Fruit fly (Drosophila melanogaster) whole organism, embryonic: ENCODE results near the gene unk.

Experiments used
- Adf1 ChIP-seq: fragments of 200-800 bp; sonication (Bioruptor generic); IDR thresholded peaks from 2 replicates; pipeline ENCODE4 v1.3.6; 2022; ENCODE audit warnings: missing biosample characterization, missing genetic modification characterization
- CG10209 ChIP-seq: fragments of 200-800 bp; sonication (Bioruptor generic); optimal IDR thresholded peaks from 3 replicates; lab custom pipeline; 2017; ENCODE audit warnings: missing biosample characterization, mild to moderate bottlenecking, missing genetic modification characterization, missing genetic modification reagents
- CG10267 ChIP-seq: fragments of 200-800 bp; sonication (Bioruptor generic); optimal IDR thresholded peaks from 2 replicates; lab custom pipeline; 2018; ENCODE audit warnings: missing biosample characterization, mild to moderate bottlenecking, missing genetic modification characterization, moderate library complexity
- CG11456 ChIP-seq: fragments of 200-800 bp; sonication (Bioruptor generic); IDR thresholded peaks from 3 replicates; pipeline ENCODE4 v1.3.6; 2022; ENCODE audit warnings: missing biosample characterization, missing genetic modification characterization
- CG1233 ChIP-seq: fragments of 200-800 bp; sonication (Bioruptor generic); optimal IDR thresholded peaks from 4 replicates; lab custom pipeline; 2018; ENCODE audit warnings: missing biosample characterization, mild to moderate bottlenecking, missing genetic modification characterization
- CG12942 ChIP-seq: fragments of 200-800 bp; sonication (Bioruptor generic); optimal IDR thresholded peaks from 3 replicates; lab custom pipeline; 2016; ENCODE audit warnings: missing biosample characterization, missing genetic modification characterization
- CG14667 ChIP-seq: fragments of 200-800 bp; sonication (Bioruptor generic); IDR thresholded peaks from 2 replicates; pipeline ENCODE4 v1.3.6; 2022; ENCODE audit warnings: missing biosample characterization, missing genetic modification characterization
- CG14860 ChIP-seq: fragments of 200-800 bp; sonication (Bioruptor generic); IDR thresholded peaks from 3 replicates; pipeline ENCODE4 v1.3.6; 2022; ENCODE audit warnings: missing biosample characterization, missing genetic modification characterization; ENCODE audit not compliant: partially characterized antibody
- CG15011 ChIP-seq: fragments of 200-800 bp; sonication (Bioruptor generic); optimal IDR thresholded peaks from 3 replicates; lab custom pipeline; 2018; ENCODE audit warnings: missing biosample characterization, mild to moderate bottlenecking, missing genetic modification characterization
- CG1529 ChIP-seq: fragments of 200-800 bp; sonication (Bioruptor generic); optimal IDR thresholded peaks from 3 replicates; lab custom pipeline; 2018; ENCODE audit warnings: missing biosample characterization, missing genetic modification characterization
- CG15601 ChIP-seq: fragments of 200-800 bp; sonication (Bioruptor generic); optimal IDR thresholded peaks from 3 replicates; lab custom pipeline; 2019; ENCODE audit warnings: missing biosample characterization, mild to moderate bottlenecking, missing genetic modification characterization, moderate library complexity
- CG16863 ChIP-seq: fragments of 200-800 bp; sonication (Bioruptor generic); optimal IDR thresholded peaks from 3 replicates; lab custom pipeline; 2016; ENCODE audit warnings: missing biosample characterization, missing genetic modification characterization
- CG17359 ChIP-seq: fragments of 200-800 bp; sonication (Bioruptor generic); optimal IDR thresholded peaks from 3 replicates; lab custom pipeline; 2018; ENCODE audit warnings: missing biosample characterization, mild to moderate bottlenecking, missing genetic modification characterization, moderate library complexity
- CG17802 ChIP-seq: fragments of 200-800 bp; sonication (Bioruptor generic); optimal IDR thresholded peaks from 2 replicates; lab custom pipeline; 2018; ENCODE audit warnings: missing biosample characterization, mild to moderate bottlenecking, missing genetic modification characterization, moderate library complexity
- CG17912 ChIP-seq: fragments of 200-800 bp; sonication (Bioruptor generic); optimal IDR thresholded peaks from 2 replicates; lab custom pipeline; 2018; ENCODE audit warnings: missing biosample characterization, mild to moderate bottlenecking, missing genetic modification characterization
- CG30403 ChIP-seq: fragments of 200-800 bp; sonication (Bioruptor generic); optimal IDR thresholded peaks from 3 replicates; lab custom pipeline; 2016; ENCODE audit warnings: missing biosample characterization, missing genetic modification characterization
- CG3407 ChIP-seq: fragments of 200-800 bp; sonication (Bioruptor generic); optimal IDR thresholded peaks from 2 replicates; lab custom pipeline; 2018; ENCODE audit warnings: missing biosample characterization, mild to moderate bottlenecking, missing genetic modification characterization
- CG6175 ChIP-seq: fragments of 200-800 bp; sonication (Bioruptor generic); IDR thresholded peaks from 3 replicates; pipeline ENCODE4 v1.3.6; 2022; ENCODE audit warnings: missing biosample characterization, missing genetic modification characterization
- CG6254 ChIP-seq: fragments of 200-800 bp; sonication (Bioruptor generic); optimal IDR thresholded peaks from 3 replicates; lab custom pipeline; 2017; ENCODE audit warnings: mild to moderate bottlenecking, missing biosample characterization, missing genetic modification reagents, missing genetic modification characterization
- CG6854 ChIP-seq: fragments of 200-800 bp; sonication (Bioruptor generic); optimal IDR thresholded peaks from 3 replicates; lab custom pipeline; 2017; ENCODE audit warnings: missing biosample characterization, mild to moderate bottlenecking, missing genetic modification characterization
- CG9437 ChIP-seq: fragments of 200-800 bp; sonication (Bioruptor generic); optimal IDR thresholded peaks from 2 replicates; lab custom pipeline; 2018; ENCODE audit warnings: missing biosample characterization, mild to moderate bottlenecking, missing genetic modification characterization
- D19A ChIP-seq: fragments of 200-800 bp; optimal IDR thresholded peaks from 3 replicates; lab custom pipeline; 2019; ENCODE audit warnings: missing biosample characterization, mild to moderate bottlenecking, missing genetic modification characterization, moderate library complexity
- Dbx ChIP-seq: fragments of 200-800 bp; sonication (Bioruptor generic); IDR thresholded peaks from 3 replicates; pipeline ENCODE4 v1.3.6; 2022; ENCODE audit warnings: missing biosample characterization, missing genetic modification characterization
- Doc2 ChIP-seq: fragments of 200-800 bp; sonication (Bioruptor generic); IDR thresholded peaks from 2 replicates; pipeline ENCODE4 v1.3.6; 2022; ENCODE audit warnings: missing biosample characterization, missing genetic modification characterization
- Eip74EF ChIP-seq, 2 experiments: fragments of 200-800 bp in 1 of 2; fragments of >200 bp in 1 of 2; sonication (Bioruptor generic) in 1 of 2; optimal IDR thresholded peaks; 2 replicates each; lab custom pipeline; 2017 to 2019; ENCODE audit warnings: missing biosample characterization in 2 of 2, missing genetic modification characterization in 2 of 2, mild to moderate bottlenecking in 1 of 2, moderate library complexity in 1 of 2
- HLH54F ChIP-seq: fragments of 200-800 bp; sonication (Bioruptor generic); optimal IDR thresholded peaks from 3 replicates; lab custom pipeline; 2016; ENCODE audit warnings: missing biosample characterization, missing genetic modification characterization
- Hmr ChIP-seq: fragments of 200-800 bp; sonication (Bioruptor generic); optimal IDR thresholded peaks from 3 replicates; lab custom pipeline; 2017; ENCODE audit warnings: mild to moderate bottlenecking, missing biosample characterization, missing genetic modification reagents, missing genetic modification characterization
- Hsf ChIP-seq: fragments of 200-800 bp; sonication (Bioruptor generic); optimal IDR thresholded peaks from 3 replicates; lab custom pipeline; 2016; ENCODE audit warnings: missing biosample characterization, missing genetic modification characterization
- MBD-R2 ChIP-seq: fragments of 200-800 bp; sonication (Bioruptor generic); IDR thresholded peaks from 2 replicates; pipeline ENCODE4 v1.3.6; 2022; ENCODE audit warnings: missing biosample characterization, missing genetic modification characterization
- Myb ChIP-seq: fragments of 200-800 bp; sonication (Bioruptor generic); optimal IDR thresholded peaks from 2 replicates; lab custom pipeline; 2016; ENCODE audit warnings: missing biosample characterization, missing genetic modification characterization
- Sox102F ChIP-seq: fragments of 200-800 bp; sonication (Bioruptor generic); optimal IDR thresholded peaks from 2 replicates; lab custom pipeline; 2018; ENCODE audit warnings: missing biosample characterization, mild to moderate bottlenecking, missing genetic modification characterization, moderate library complexity
- Vsx1 ChIP-seq: fragments of 200-800 bp; sonication (Bioruptor generic); optimal IDR thresholded peaks from 2 replicates; lab custom pipeline; 2017; ENCODE audit warnings: missing biosample characterization, mild to moderate bottlenecking, missing genetic modification characterization, missing genetic modification reagents
- bigmax ChIP-seq: fragments of 200-800 bp; sonication (Bioruptor generic); optimal IDR thresholded peaks from 2 replicates; lab custom pipeline; 2018; ENCODE audit warnings: missing biosample characterization, mild to moderate bottlenecking, missing genetic modification characterization
- exex ChIP-seq: fragments of 200-800 bp; sonication (Bioruptor generic); optimal IDR thresholded peaks from 4 replicates; lab custom pipeline; 2018; ENCODE audit warnings: missing biosample characterization, mild to moderate bottlenecking, missing genetic modification characterization, moderate library complexity
- hkb ChIP-seq, 2 experiments: fragments of 200-800 bp in 1 of 2; fragments of >200 bp in 1 of 2; sonication (Bioruptor generic) in 1 of 2; IDR thresholded peaks in 1 of 2; optimal IDR thresholded peaks in 1 of 2; 2 replicates each; pipeline versions ENCODE4 v1.3.6 to Lab custom; 2017 to 2022; ENCODE audit warnings: missing biosample characterization in 1 of 2, missing genetic modification characterization in 1 of 2
- mirr ChIP-seq: fragments of 200-800 bp; sonication (Bioruptor generic); optimal IDR thresholded peaks from 3 replicates; lab custom pipeline; 2018; ENCODE audit warnings: missing biosample characterization, mild to moderate bottlenecking, missing genetic modification characterization
- nerfin-1 ChIP-seq: fragments of 200-800 bp; sonication (Bioruptor generic); optimal IDR thresholded peaks from 3 replicates; lab custom pipeline; 2019; ENCODE audit warnings: missing biosample characterization, mild to moderate bottlenecking, missing genetic modification characterization, moderate library complexity
- rib ChIP-seq: fragments of 200-800 bp; sonication (Bioruptor generic); IDR thresholded peaks from 2 replicates; pipeline ENCODE4 v1.3.6; 2022; ENCODE audit warnings: missing biosample characterization, missing genetic modification characterization
- sc ChIP-seq, 3 experiments: fragments of >200 bp in 2 of 3; fragments of 200-800 bp in 1 of 3; sonication (Bioruptor generic) in 1 of 3; optimal IDR thresholded peaks; 2 replicates in 2 of 3; 3 replicates in 1 of 3; lab custom pipeline; 2017; ENCODE audit warnings: mild to moderate bottlenecking in 1 of 3, missing biosample characterization in 1 of 3, missing genetic modification characterization in 1 of 3, missing genetic modification reagents in 1 of 3
- sens ChIP-seq: fragments of 200-800 bp; sonication (Bioruptor generic); peaks from one replicate; lab custom pipeline; 2016; ENCODE audit warnings: missing biosample characterization, missing genetic modification characterization
- sna ChIP-seq: fragments of 200-800 bp; sonication (Bioruptor generic); IDR thresholded peaks from 2 replicates; pipeline ENCODE4 v1.3.6; 2022; ENCODE audit warnings: missing biosample characterization, missing genetic modification characterization; ENCODE audit not compliant: partially characterized antibody
- stwl ChIP-seq: fragments of 200-800 bp; sonication (Bioruptor generic); optimal IDR thresholded peaks from 3 replicates; lab custom pipeline; 2018; ENCODE audit warnings: missing biosample characterization, mild to moderate bottlenecking, missing genetic modification characterization, moderate library complexity
- tap ChIP-seq: fragments of 200-800 bp; optimal IDR thresholded peaks from 3 replicates; lab custom pipeline; 2019; ENCODE audit warnings: missing biosample characterization, mild to moderate bottlenecking, missing genetic modification characterization, moderate library complexity
- unc-4 ChIP-seq: fragments of 200-800 bp; sonication (Bioruptor generic); IDR thresholded peaks from 2 replicates; pipeline ENCODE4 v1.3.6; 2022; ENCODE audit warnings: missing biosample characterization, missing genetic modification characterization; ENCODE audit not compliant: partially characterized antibody
- unpg ChIP-seq: fragments of 200-800 bp; sonication (Bioruptor generic); optimal IDR thresholded peaks from 3 replicates; lab custom pipeline; 2018; ENCODE audit warnings: missing biosample characterization, mild to moderate bottlenecking, missing genetic modification characterization, moderate library complexity
- wor ChIP-seq: fragments of 200-800 bp; sonication (Bioruptor generic); IDR thresholded peaks from 2 replicates; pipeline ENCODE4 v1.3.6; 2022; ENCODE audit warnings: missing biosample characterization, missing genetic modification characterization
- zen2 ChIP-seq: fragments of 200-800 bp; sonication (Bioruptor generic); IDR thresholded peaks from 3 replicates; pipeline ENCODE4 v1.3.6; 2022; ENCODE audit warnings: missing biosample characterization, missing genetic modification characterization; ENCODE audit not compliant: partially characterized antibody

The unk gene

dm6 chr3R:23176445-23177087 lies 18.9 kb upstream of the unk start (continued):
- TF ChIP-seq exex (tag; lab: Kevin White, UChicago): peak; percentile 34
- no peak; the same call in 1 of the 2 replicates for TF ChIP-seq Adf1 (GFP tag; lab: Robert Waterston, UW)
- peak; percentile 70 for TF ChIP-seq Vsx1 (GFP tag; lab: Kevin White, UChicago)
- TF ChIP-seq Dbx (GFP tag; lab: Robert Waterston, UW): peak; percentile 69; the same call in 2 of the 3 replicates
- peak; percentile 58 for TF ChIP-seq CG10209 (GFP tag; lab: Kevin White, UChicago)
- no peak for TF ChIP-seq wor (GFP tag; lab: Robert Waterston, UW)
- TF ChIP-seq Sox102F (GFP tag; lab: Kevin White, UChicago): peak; percentile 20
- TF ChIP-seq CG6175 (GFP tag; lab: Robert Waterston, UW): peak; percentile 46; the same call in 1 of the 3 replicates
- peak; percentile 52 for TF ChIP-seq mirr
- TF ChIP-seq CG1233 (GFP tag; lab: Kevin White, UChicago): peak; percentile 59
- TF ChIP-seq CG30403 (GFP tag; lab: Kevin White, UChicago): no peak
- peak; percentile 87 for TF ChIP-seq Hmr (GFP tag; lab: Kevin White, UChicago)
- TF ChIP-seq sc (optimal IDR thresholded peaks at IDR 0.05; lab: Kevin White, UChicago): no peak
- no peak for TF ChIP-seq sc (GFP tag; optimal IDR thresholded peaks at IDR 0.05; lab: Kevin White, UChicago)
- TF ChIP-seq Doc2 (GFP tag; lab: Robert Waterston, UW): no peak
- TF ChIP-seq CG6854: peak; percentile 7
- TF ChIP-seq CG12942 (GFP tag; lab: Kevin White, UChicago): no peak
- no peak for TF ChIP-seq Hsf (GFP tag; lab: Kevin White, UChicago)
- TF ChIP-seq CG17802 (tag; lab: Kevin White, UChicago): no peak
- TF ChIP-seq stwl (tag; lab: Kevin White, UChicago): no peak
- no peak for TF ChIP-seq CG10267
- no peak for TF ChIP-seq D19A (tag; lab: Kevin White, UChicago)
- TF ChIP-seq HLH54F (GFP tag; lab: Kevin White, UChicago): peak; percentile 20
- TF ChIP-seq sna (GFP tag; lab: Robert Waterston, UW): no peak
- TF ChIP-seq hkb (optimal IDR thresholded peaks at IDR 0.05; lab: Kevin White, UChicago): no peak
- peak; percentile 49; the same call in 1 of the 2 replicates for TF ChIP-seq hkb (GFP tag; IDR thresholded peaks at IDR 0.05; lab: Robert Waterston, UW)
- TF ChIP-seq sens: peak; percentile 78
- peak; percentile 53 for TF ChIP-seq rib (GFP tag; lab: Robert Waterston, UW)
- TF ChIP-seq CG15601 (tag; lab: Kevin White, UChicago): peak; percentile 44
- TF ChIP-seq CG17912 (GFP tag; lab: Kevin White, UChicago): no peak
- TF ChIP-seq CG16863 (GFP tag; lab: Kevin White, UChicago): peak; percentile 1
- no peak for TF ChIP-seq CG14860 (GFP tag; lab: Robert Waterston, UW)
- peak; percentile 16 for TF ChIP-seq Myb (GFP tag; lab: Kevin White, UChicago)
- no peak for TF ChIP-seq CG6254 (GFP tag; lab: Kevin White, UChicago)
- peak; percentile 23 for TF ChIP-seq CG15011 (GFP tag; lab: Kevin White, UChicago)
- TF ChIP-seq MBD-R2 (GFP tag; lab: Robert Waterston, UW): 0 out of 2 replicates have a peak, but pooled peaks have one; percentile 24
- peak; percentile 10 for TF ChIP-seq unpg (GFP tag; lab: Kevin White, UChicago)
- TF ChIP-seq CG3407 (GFP tag; lab: Kevin White, UChicago): peak; percentile 46
- TF ChIP-seq Eip74EF (GFP tag; optimal IDR thresholded peaks at IDR 0.05; lab: Kevin White, UChicago): no peak
- no peak for TF ChIP-seq CG9437 (GFP tag; lab: Kevin White, UChicago)
- no peak for TF ChIP-seq unc-4 (GFP tag; lab: Robert Waterston, UW)
- TF ChIP-seq CG11456: no peak
- TF ChIP-seq bigmax (GFP tag; lab: Kevin White, UChicago): no peak
- no peak for TF ChIP-seq tap (tag; lab: Kevin White, UChicago)
- peak; percentile 47 for TF ChIP-seq CG17359 (tag; lab: Kevin White, UChicago)
- TF ChIP-seq CG1529: no peak
- TF ChIP-seq nerfin-1: no peak
- TF ChIP-seq zen2 (GFP tag; lab: Robert Waterston, UW): no peak
- no peak for TF ChIP-seq CG14667
